Worm (Caenorhabditis elegans) whole organism, L1 larva: ENCODE data around the gene natc-1.

ENCODE experiments used
- C04F5.9 ChIP-seq: sonication (generic microtip); optimal IDR thresholded peaks from 2 replicates; lab custom pipeline; 2016; ENCODE audit warnings: missing genetic modification characterization, missing compliant biosample characterization
- C16A3.4 ChIP-seq: fragments of 150-350 bp; optimal IDR thresholded peaks from 2 replicates; lab custom pipeline; 2014; ENCODE audit warnings: missing biosample characterization, missing genetic modification characterization
- C34B4.2 ChIP-seq: sonication (generic microtip); optimal IDR thresholded peaks from 2 replicates; lab custom pipeline; 2017; ENCODE audit warnings: mild to moderate bottlenecking, missing genetic modification characterization, missing compliant biosample characterization
- F16B12.6 ChIP-seq: fragments of 150-350 bp; optimal IDR thresholded peaks from 2 replicates; lab custom pipeline; 2014; ENCODE audit warnings: missing biosample characterization, missing genetic modification characterization
- aha-1 ChIP-seq: fragments of 150-350 bp; optimal IDR thresholded peaks from 2 replicates; lab custom pipeline; 2014; ENCODE audit warnings: missing biosample characterization, missing genetic modification characterization
- alr-1 ChIP-seq: fragments of 200-800 bp; sonication (Bioruptor generic); optimal IDR thresholded peaks from 2 replicates; lab custom pipeline; 2018; ENCODE audit warnings: borderline replicate concordance, mild to moderate bottlenecking, missing genetic modification characterization, missing compliant biosample characterization
- aly-2 ChIP-seq: fragments of 150-350 bp; optimal IDR thresholded peaks from 2 replicates; lab custom pipeline; 2014; ENCODE audit warnings: missing biosample characterization, missing genetic modification characterization
- ama-1 ChIP-seq: fragments of 150-350 bp; optimal IDR thresholded peaks from 2 replicates; lab custom pipeline; 2014
- blmp-1 ChIP-seq: fragments of 150-350 bp; optimal IDR thresholded peaks from 2 replicates; lab custom pipeline; 2014; ENCODE audit warnings: missing biosample characterization, missing genetic modification characterization
- ceh-63 ChIP-seq: fragments of 200-800 bp; sonication (Bioruptor generic); optimal IDR thresholded peaks from 2 replicates; lab custom pipeline; 2018; ENCODE audit warnings: mild to moderate bottlenecking, missing genetic modification characterization, missing compliant biosample characterization
- ceh-8 ChIP-seq: fragments of 200-800 bp; sonication (Bioruptor generic); optimal IDR thresholded peaks from 2 replicates; lab custom pipeline; 2018; ENCODE audit warnings: mild to moderate bottlenecking, missing genetic modification characterization, moderate library complexity, missing compliant biosample characterization
- dsc-1 ChIP-seq: sonication (generic microtip); optimal IDR thresholded peaks from 2 replicates; lab custom pipeline; 2016; ENCODE audit warnings: mild to moderate bottlenecking, missing genetic modification characterization, missing compliant biosample characterization
- efl-1 ChIP-seq, 4 experiments: fragments of 150-350 bp; optimal IDR thresholded peaks in 3 of 4; peaks in 1 of 4; 1 replicate in 1 of 4; 2 replicates in 3 of 4; lab custom pipeline; 2014; ENCODE audit warnings: missing biosample characterization in 2 of 4, missing genetic modification characterization in 2 of 4, missing genetic modification reagents in 2 of 4
- egl-27 ChIP-seq, 2 experiments: fragments of 150-350 bp in 1 of 2; sonication (generic microtip); optimal IDR thresholded peaks; 3 replicates each; lab custom pipeline; 2017 to 2018; ENCODE audit warnings: missing biosample characterization in 2 of 2, missing genetic modification characterization in 2 of 2, missing genetic modification reagents in 2 of 2
- elt-3 ChIP-seq, 6 experiments: fragments of 150-350 bp in 1 of 6; sonication (generic microtip); optimal IDR thresholded peaks; 2 replicates each; lab custom pipeline; 2017 to 2018; ENCODE audit warnings: missing biosample characterization in 6 of 6, missing genetic modification characterization in 6 of 6, inconsistent platforms in 1 of 6
- ets-5 ChIP-seq: fragments of 200-800 bp; sonication (Bioruptor generic); IDR thresholded peaks from 2 replicates; pipeline ENCODE4 v1.3.6; 2022; ENCODE audit warnings: missing genetic modification characterization, missing compliant biosample characterization
- fkh-10 ChIP-seq: sonication (generic microtip); optimal IDR thresholded peaks from 2 replicates; lab custom pipeline; 2017; ENCODE audit warnings: missing biosample characterization, missing genetic modification reagents, missing genetic modification characterization
- fkh-8 ChIP-seq: sonication (generic microtip); optimal IDR thresholded peaks from 2 replicates; lab custom pipeline; 2016; ENCODE audit warnings: mild to moderate bottlenecking, missing genetic modification characterization, missing compliant biosample characterization
- hlh-17 ChIP-seq: fragments of 200-800 bp; sonication (Bioruptor generic); optimal IDR thresholded peaks from 2 replicates; lab custom pipeline; 2018; ENCODE audit warnings: missing genetic modification characterization, mild to moderate bottlenecking, missing compliant biosample characterization, moderate library complexity, borderline replicate concordance
- hpl-2 ChIP-seq: fragments of 150-350 bp; optimal IDR thresholded peaks from 2 replicates; lab custom pipeline; 2014; ENCODE audit warnings: missing biosample characterization, missing genetic modification reagents, missing genetic modification characterization
- irx-1 ChIP-seq: sonication (generic microtip); optimal IDR thresholded peaks from 2 replicates; lab custom pipeline; 2016; ENCODE audit warnings: missing genetic modification characterization, missing compliant biosample characterization
- isw-1 ChIP-seq: fragments of 200-800 bp; sonication (Bioruptor generic); IDR thresholded peaks from 2 replicates; pipeline ENCODE4 v1.3.6; 2022; ENCODE audit warnings: missing genetic modification characterization, missing compliant biosample characterization
- lin-13 ChIP-seq: fragments of 150-350 bp; optimal IDR thresholded peaks from 2 replicates; lab custom pipeline; 2014; ENCODE audit warnings: missing biosample characterization, missing genetic modification reagents, missing genetic modification characterization
- lin-35 ChIP-seq, 2 experiments: fragments of 150-350 bp; optimal IDR thresholded peaks; 2 replicates each; lab custom pipeline; 2014; ENCODE audit warnings: missing biosample characterization in 2 of 2, missing genetic modification characterization in 2 of 2, missing genetic modification reagents in 2 of 2
- lsy-2 ChIP-seq, 2 experiments: fragments of 150-350 bp; optimal IDR thresholded peaks; 2 replicates each; lab custom pipeline; 2014; ENCODE audit warnings: missing biosample characterization in 2 of 2, missing genetic modification characterization in 2 of 2
- mab-9 ChIP-seq: fragments of 200-800 bp; sonication (Bioruptor generic); IDR thresholded peaks from 2 replicates; pipeline ENCODE4 v1.3.6; 2022; ENCODE audit warnings: missing genetic modification reagents, missing genetic modification characterization, missing compliant biosample characterization
- mdl-1 ChIP-seq, 2 experiments: fragments of 150-350 bp; optimal IDR thresholded peaks; 2 replicates each; lab custom pipeline; 2014 to 2017; ENCODE audit warnings: missing biosample characterization in 2 of 2, missing genetic modification characterization in 2 of 2, inconsistent platforms in 1 of 2
- nhr-11 ChIP-seq: fragments of 150-350 bp; optimal IDR thresholded peaks from 2 replicates; lab custom pipeline; 2014; ENCODE audit warnings: missing biosample characterization, missing genetic modification characterization
- nhr-19 ChIP-seq: fragments of 200-800 bp; sonication (Bioruptor generic); conservative IDR thresholded peaks from 2 replicates; pipeline ENCODE4 v1.3.6; 2022; ENCODE audit warnings: missing genetic modification characterization, missing compliant biosample characterization
- nhr-20 ChIP-seq: sonication (generic microtip); optimal IDR thresholded peaks from 2 replicates; lab custom pipeline; 2016; ENCODE audit warnings: mild to moderate bottlenecking, missing genetic modification characterization, missing compliant biosample characterization
- nhr-237 ChIP-seq: fragments of 150-350 bp; optimal IDR thresholded peaks from 2 replicates; lab custom pipeline; 2014; ENCODE audit warnings: missing biosample characterization, missing genetic modification characterization
- nhr-28 ChIP-seq: fragments of 150-350 bp; optimal IDR thresholded peaks from 2 replicates; lab custom pipeline; 2014; ENCODE audit warnings: missing biosample characterization, missing genetic modification characterization
- nhr-47 ChIP-seq: sonication (generic microtip); optimal IDR thresholded peaks from 2 replicates; lab custom pipeline; 2016; ENCODE audit warnings: mild to moderate bottlenecking, missing genetic modification characterization, moderate library complexity, missing compliant biosample characterization
- nhr-76 ChIP-seq: sonication (generic microtip); optimal IDR thresholded peaks from 2 replicates; lab custom pipeline; 2017; ENCODE audit warnings: missing biosample characterization, missing genetic modification characterization
- nhr-84 ChIP-seq: sonication (generic microtip); optimal IDR thresholded peaks from 2 replicates; lab custom pipeline; 2017; ENCODE audit warnings: missing biosample characterization, missing genetic modification characterization
- pag-3 ChIP-seq: sonication (generic microtip); optimal IDR thresholded peaks from 2 replicates; lab custom pipeline; 2017; ENCODE audit warnings: missing genetic modification characterization, mild to moderate bottlenecking, missing compliant biosample characterization, antibody characterized with exemption, borderline replicate concordance; ENCODE audit not compliant: insufficient read depth
- pax-3 ChIP-seq: fragments of 200-800 bp; sonication (Bioruptor generic); optimal IDR thresholded peaks from 2 replicates; lab custom pipeline; 2018; ENCODE audit warnings: mild to moderate bottlenecking, missing genetic modification characterization, moderate library complexity, missing compliant biosample characterization
- rnt-1 ChIP-seq: sonication (generic microtip); optimal IDR thresholded peaks from 2 replicates; lab custom pipeline; 2016; ENCODE audit warnings: mild to moderate bottlenecking, missing genetic modification characterization, moderate library complexity, missing compliant biosample characterization
- skn-1 ChIP-seq: fragments of 150-350 bp; optimal IDR thresholded peaks from 2 replicates; lab custom pipeline; 2014; ENCODE audit warnings: missing biosample characterization, missing genetic modification characterization
- snu-23 ChIP-seq: sonication (generic microtip); optimal IDR thresholded peaks from 2 replicates; lab custom pipeline; 2016; ENCODE audit warnings: missing genetic modification characterization, missing compliant biosample characterization
- sox-4 ChIP-seq: sonication (generic microtip); optimal IDR thresholded peaks from 2 replicates; lab custom pipeline; 2016; ENCODE audit warnings: missing genetic modification characterization, missing compliant biosample characterization
- sup-37 ChIP-seq: fragments of 200-800 bp; sonication (Bioruptor generic); optimal IDR thresholded peaks from 2 replicates; lab custom pipeline; 2018; ENCODE audit warnings: mild to moderate bottlenecking, missing genetic modification characterization, missing compliant biosample characterization
- swsn-7 ChIP-seq: sonication (generic microtip); optimal IDR thresholded peaks from 2 replicates; lab custom pipeline; 2016; ENCODE audit warnings: missing genetic modification characterization, missing compliant biosample characterization
- tbx-2 ChIP-seq: sonication (generic microtip); optimal IDR thresholded peaks from 2 replicates; lab custom pipeline; 2016; ENCODE audit warnings: missing genetic modification characterization, missing compliant biosample characterization
- tlp-1 ChIP-seq: fragments of 150-350 bp; optimal IDR thresholded peaks from 2 replicates; lab custom pipeline; 2014; ENCODE audit warnings: missing biosample characterization, missing genetic modification characterization
- unc-30 ChIP-seq: sonication (generic microtip); optimal IDR thresholded peaks from 2 replicates; lab custom pipeline; 2017; ENCODE audit warnings: missing biosample characterization, missing genetic modification characterization
- unc-98 ChIP-seq: fragments of 200-800 bp; sonication (Bioruptor generic); IDR thresholded peaks from 2 replicates; pipeline ENCODE4 v1.3.6; 2022; ENCODE audit warnings: missing genetic modification characterization, missing compliant biosample characterization
- xbp-1 ChIP-seq: sonication (generic microtip); optimal IDR thresholded peaks from 2 replicates; lab custom pipeline; 2016; ENCODE audit warnings: missing genetic modification characterization, missing compliant biosample characterization
- zag-1 ChIP-seq: fragments of 150-350 bp; optimal IDR thresholded peaks from 2 replicates; lab custom pipeline; 2014; ENCODE audit warnings: missing biosample characterization, missing genetic modification characterization
- zip-4 ChIP-seq: fragments of 200-800 bp; sonication (Bioruptor generic); optimal IDR thresholded peaks from 2 replicates; lab custom pipeline; 2018; ENCODE audit warnings: mild to moderate bottlenecking, missing genetic modification characterization, moderate library complexity, missing compliant biosample characterization
- ztf-11 ChIP-seq, 2 experiments: sonication (generic microtip); optimal IDR thresholded peaks; 2 replicates each; lab custom pipeline; 2016 to 2017; ENCODE audit warnings: missing genetic modification characterization in 2 of 2, missing biosample characterization in 1 of 2, missing compliant biosample characterization in 1 of 2
- ztf-4 ChIP-seq: fragments of 150-350 bp; optimal IDR thresholded peaks from 2 replicates; lab custom pipeline; 2014; ENCODE audit warnings: missing biosample characterization, missing genetic modification characterization

The natc-1 gene

ce11 chrV:8500348-8500747, 38.2 kb downstream of the natc-1 start:
- peak; percentile 73 to 81 for TF ChIP-seq efl-1 (optimal IDR thresholded peaks at IDR 0.05; lab: Kevin White, UChicago)
- TF ChIP-seq efl-1 (GFP tag; optimal IDR thresholded peaks at IDR 0.05 in 1 of 2; lab: Kevin White, UChicago) = peak; percentile 62 to 98
- TF ChIP-seq irx-1 (tag; lab: Kevin White, UChicago) = peak; percentile 91
- TF ChIP-seq hpl-2 (GFP tag; lab: Kevin White, UChicago) = peak; percentile 59
- peak; percentile 68 for TF ChIP-seq aha-1
- TF ChIP-seq ceh-8 (GFP tag; lab: Kevin White, UChicago) = peak; percentile 96
- TF ChIP-seq fkh-10 (GFP tag; lab: Kevin White, UChicago) = peak; percentile 55
- TF ChIP-seq aly-2 (tag; lab: Kevin White, UChicago) = peak; percentile 96
- TF ChIP-seq isw-1 (GFP tag; lab: Robert Waterston, UW) = peak; percentile 70
- TF ChIP-seq nhr-76 (tag; lab: Kevin White, UChicago) = peak; percentile 95
- peak in 1 of 2 experiments; percentile 34 for TF ChIP-seq egl-27 (tag; optimal IDR thresholded peaks at IDR 0.05; lab: Kevin White, UChicago)
- peak; percentile 86 for TF ChIP-seq mab-9
- peak; percentile 62 for TF ChIP-seq skn-1 (tag; lab: Kevin White, UChicago)
- peak; percentile 69 for TF ChIP-seq hlh-17
- peak; percentile 75 for TF ChIP-seq unc-98 (GFP tag; lab: Robert Waterston, UW)
- peak; percentile 95 for TF ChIP-seq dsc-1
- peak; percentile 93 for TF ChIP-seq nhr-20 (tag; lab: Kevin White, UChicago)
- no peak for TF ChIP-seq nhr-28
- peak; percentile 59 for TF ChIP-seq ama-1 (lab: Kevin White, UChicago)
- TF ChIP-seq zip-4 (GFP tag; lab: Kevin White, UChicago) = peak; percentile 86
- TF ChIP-seq alr-1 (tag; lab: Kevin White, UChicago) = no peak
- peak; percentile 94 for TF ChIP-seq swsn-7 (tag; lab: Kevin White, UChicago)
- TF ChIP-seq F16B12.6 (tag; lab: Kevin White, UChicago) = peak; percentile 55
- peak; percentile 2 for TF ChIP-seq ceh-63 (GFP tag; lab: Kevin White, UChicago)
- TF ChIP-seq ztf-11 (tag; optimal IDR thresholded peaks at IDR 0.05; lab: Kevin White, UChicago) = peak in 1 of 2 experiments; percentile 90
- TF ChIP-seq snu-23 = peak; percentile 96
- peak; percentile 67 for TF ChIP-seq nhr-11 (tag; lab: Kevin White, UChicago)
- TF ChIP-seq lsy-2 (tag; optimal IDR thresholded peaks at IDR 0.05; lab: Kevin White, UChicago) = peak; percentile 68 to 88
- peak; percentile 68 for TF ChIP-seq C04F5.9
- TF ChIP-seq elt-3 (tag; optimal IDR thresholded peaks at IDR 0.05; lab: Kevin White, UChicago) = peak; percentile 9 to 87 (median 42)
- TF ChIP-seq fkh-8 = peak; percentile 30
- 0 out of 2 replicates have a peak, but pooled peaks have one; percentile 20 for TF ChIP-seq ets-5 (GFP tag; lab: Robert Waterston, UW)
- peak; percentile 91 for TF ChIP-seq xbp-1
- no peak for TF ChIP-seq zag-1 (tag; lab: Kevin White, UChicago)
- TF ChIP-seq nhr-84 (tag; lab: Kevin White, UChicago) = peak; percentile 79
- peak; percentile 95 for TF ChIP-seq nhr-19 (GFP tag; lab: Robert Waterston, UW)
- TF ChIP-seq mdl-1 (tag; optimal IDR thresholded peaks at IDR 0.05; lab: Kevin White, UChicago) = peak; percentile 24 to 81
- peak; percentile 90 for TF ChIP-seq sox-4
- TF ChIP-seq C16A3.4 (tag; lab: Kevin White, UChicago) = peak; percentile 89
- peak; percentile 55 for TF ChIP-seq tlp-1 (tag; lab: Kevin White, UChicago)
- peak; percentile 93 for TF ChIP-seq tbx-2 (tag; lab: Kevin White, UChicago)
- peak; percentile 97 for TF ChIP-seq nhr-47 (tag; lab: Kevin White, UChicago)
- TF ChIP-seq pax-3 (tag; lab: Kevin White, UChicago) = peak; percentile 85
- peak; percentile 39 for TF ChIP-seq pag-3
- TF ChIP-seq ztf-4 = peak; percentile 92
- peak; percentile 97 for TF ChIP-seq rnt-1 (tag; lab: Kevin White, UChicago)
- peak; percentile 12 for TF ChIP-seq nhr-237 (tag; lab: Kevin White, UChicago)
- peak; percentile 52 for TF ChIP-seq lin-13 (GFP tag; lab: Kevin White, UChicago)
- peak; percentile 33 for TF ChIP-seq blmp-1 (tag; lab: Kevin White, UChicago)
- peak; percentile 78 for TF ChIP-seq C34B4.2 (tag; lab: Kevin White, UChicago)
- TF ChIP-seq sup-37 (GFP tag; lab: Kevin White, UChicago) = peak; percentile 89
- TF ChIP-seq unc-30 = peak; percentile 31
- peak; percentile 70 to 83 for TF ChIP-seq lin-35 (GFP tag; optimal IDR thresholded peaks at IDR 0.05; lab: Kevin White, UChicago)
